Fruit fly (Drosophila melanogaster): ENCODE measurements around the gene CG46448.
A peak's percentile ranks its signal among the peaks of the same experiment; 100 is the strongest.

CG46448 gene

DNA sequence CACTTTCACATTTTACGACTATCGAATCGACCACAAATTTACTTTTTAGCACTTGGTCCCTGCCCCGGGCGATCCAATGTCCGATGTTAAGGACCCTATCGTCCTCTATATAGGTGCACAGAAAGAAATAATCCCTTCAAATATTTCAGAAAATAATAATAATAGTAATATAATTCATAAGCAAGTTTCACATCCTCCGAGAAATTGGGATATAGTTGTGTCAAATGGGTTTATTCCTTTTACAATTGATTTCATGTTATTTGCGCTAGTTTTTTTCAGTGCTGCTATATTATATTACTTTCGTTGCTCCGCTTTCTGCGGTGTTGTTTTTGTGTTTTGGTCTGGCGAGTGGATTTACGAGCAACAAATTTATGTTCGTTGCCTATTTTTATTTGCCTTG lies 43.0 kb upstream of the CG46448 start (continued):
- TF ChIP-seq ac (GFP tag; optimal IDR thresholded peaks at IDR 0.05) (no peak), CG6654 (GFP tag; optimal IDR thresholded peaks at IDR 0.05) (no peak), en (GFP tag; optimal IDR thresholded peaks at IDR 0.05) (no peak), Adf1 (GFP tag; IDR thresholded peaks at IDR 0.05) (no peak), ttk (GFP tag; IDR thresholded peaks at IDR 0.05) (no peak), CG4820 (GFP tag; optimal IDR thresholded peaks at IDR 0.05) (no peak), fd64A (GFP tag; optimal IDR thresholded peaks at IDR 0.05) (no peak), pum (GFP tag; optimal IDR thresholded peaks at IDR 0.05) (no peak), croc (GFP tag; conservative IDR thresholded peaks at IDR 0.05) (no peak), her (GFP tag; optimal IDR thresholded peaks at IDR 0.05) (no peak), CG14050 (GFP tag; IDR thresholded peaks at IDR 0.05) (peak; percentile 22; the same call in 1 of the 3 replicates), CG43689 (GFP tag; IDR thresholded peaks at IDR 0.05) (no peak), Neu2 (GFP tag; optimal IDR thresholded peaks at IDR 0.05; ENCODE audit: borderline replicate concordance) (no peak), dan (GFP tag; IDR thresholded peaks at IDR 0.05) (no peak), ase (GFP tag; IDR thresholded peaks at IDR 0.05) (no peak), esg (GFP tag; conservative IDR thresholded peaks at IDR 0.05) (no peak), NC2β (GFP tag; optimal IDR thresholded peaks at IDR 0.05) (no peak), insv (GFP tag; optimal IDR thresholded peaks at IDR 0.05) (no peak), hth (optimal IDR thresholded peaks at IDR 0.05) (no peak), ham (GFP tag; IDR thresholded peaks at IDR 0.05) (no peak), dm (GFP tag; optimal IDR thresholded peaks at IDR 0.05) (no peak), CG3065 (GFP tag; optimal IDR thresholded peaks at IDR 0.05) (no peak), CG2202 (tag; optimal IDR thresholded peaks at IDR 0.05) (no peak), CG4707 (GFP tag; optimal IDR thresholded peaks at IDR 0.05) (no peak), corto (GFP tag; optimal IDR thresholded peaks at IDR 0.05) (no peak), CG12769 (tag; optimal IDR thresholded peaks at IDR 0.05) (no peak), nerfin-1 (tag; optimal IDR thresholded peaks at IDR 0.05) (no peak), tna (GFP tag; IDR thresholded peaks at IDR 0.05; ENCODE audit: partially characterized antibody) (no peak), Hand (GFP tag; optimal IDR thresholded peaks at IDR 0.05) (peak; percentile 72), gcm2 (GFP tag; optimal IDR thresholded peaks at IDR 0.05) (no peak), fru (optimal IDR thresholded peaks at IDR 0.05) (no peak), scrt (GFP tag; optimal IDR thresholded peaks at IDR 0.05) (peak; percentile 42), abd-A (tag; optimal IDR thresholded peaks at IDR 0.05) (peak; percentile 75), HLHmδ (GFP tag; optimal IDR thresholded peaks at IDR 0.05) (no peak), CG13894 (tag; optimal IDR thresholded peaks at IDR 0.05) (peak; percentile 82), CG15073 (GFP tag; optimal IDR thresholded peaks at IDR 0.05) (no peak), Fer3 (tag; optimal IDR thresholded peaks at IDR 0.05) (peak; percentile 47), Sry-β (GFP tag; optimal IDR thresholded peaks at IDR 0.05) (no peak), HmgZ (tag; optimal IDR thresholded peaks at IDR 0.05) (no peak), zf30C (GFP tag; optimal IDR thresholded peaks at IDR 0.05) (no peak), wor (GFP tag; IDR thresholded peaks at IDR 0.05) (no peak), gce (GFP tag; IDR thresholded peaks at IDR 0.05) (no peak), ash1 (GFP tag; optimal IDR thresholded peaks at IDR 0.05) (no peak), dpn (GFP tag; optimal IDR thresholded peaks at IDR 0.05) (no peak), fu2 (GFP tag; optimal IDR thresholded peaks at IDR 0.05) (no peak), dmrt99B (tag; optimal IDR thresholded peaks at IDR 0.05) (peak; percentile 53), trh (GFP tag; optimal IDR thresholded peaks at IDR 0.05) (no peak), Sox100B (GFP tag; optimal IDR thresholded peaks at IDR 0.05) (no peak), NfI (GFP tag; optimal IDR thresholded peaks at IDR 0.05) (peak; percentile 42), CG17829 (tag; optimal IDR thresholded peaks at IDR 0.05) (no peak), CG31441 (GFP tag; IDR thresholded peaks at IDR 0.05) (peak; percentile 45; the same call in 1 of the 2 replicates), ewg (GFP tag; optimal IDR thresholded peaks at IDR 0.05) (no peak)

Data from whole organism, embryonic.